Fruit fly (Drosophila melanogaster): ENCODE results near the gene Tk.

The Tk gene

DNA sequence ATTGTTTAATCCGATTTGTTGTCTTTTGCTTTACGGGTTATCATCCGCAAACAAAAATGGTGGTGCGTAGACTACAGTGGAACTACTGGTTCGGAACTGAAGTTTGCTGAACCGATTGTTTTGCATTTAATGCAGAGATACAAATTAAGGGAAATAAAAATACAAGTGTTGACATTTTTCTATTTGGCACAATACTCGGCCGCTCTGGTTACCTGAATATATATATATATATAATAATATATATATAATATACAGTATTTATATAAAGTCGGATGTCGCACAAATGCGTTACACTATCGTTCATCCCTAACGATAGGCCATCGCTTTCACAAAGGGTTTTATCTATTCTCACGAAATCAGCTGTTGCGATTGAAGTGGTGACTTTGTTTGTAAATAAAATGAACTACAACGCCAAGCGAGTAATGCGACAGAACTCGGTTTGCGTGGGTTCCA, 11.6 kb upstream of the Tk start, which contains the start of the genes DCAF12 and Spt3 (continued):
- TF ChIP-seq Bgb (GFP tag; IDR thresholded peaks at IDR 0.05; ENCODE audit: partially characterized antibody) (peak; percentile 91), crp (GFP tag; optimal IDR thresholded peaks at IDR 0.05) (peak in 1 of 2 experiments; percentile 89), CG11723 (GFP tag; optimal IDR thresholded peaks at IDR 0.05) (no peak), vnd (GFP tag; IDR thresholded peaks at IDR 0.05; ENCODE audit: partially characterized antibody) (peak; percentile 96), al (GFP tag; IDR thresholded peaks at IDR 0.05) (peak; percentile 51; the same call in 1 of the 2 replicates), fd96Cb (tag; optimal IDR thresholded peaks at IDR 0.05) (peak; percentile 37), CG6791 (GFP tag; IDR thresholded peaks at IDR 0.05; ENCODE audit: partially characterized antibody) (peak; percentile 81), esg (GFP tag; conservative IDR thresholded peaks at IDR 0.05) (no peak), dmrt11E (tag; optimal IDR thresholded peaks at IDR 0.05) (peak; percentile 67), ERR (GFP tag; optimal IDR thresholded peaks at IDR 0.05) (peak; percentile 66), CG2129 (GFP tag; IDR thresholded peaks at IDR 0.05; ENCODE audit: partially characterized antibody) (peak; percentile 94), CG18764 (GFP tag; optimal IDR thresholded peaks at IDR 0.05) (peak; percentile 29), CG1792 (GFP tag; optimal IDR thresholded peaks at IDR 0.05) (no peak), CG15011 (GFP tag; optimal IDR thresholded peaks at IDR 0.05) (no peak), prd (optimal IDR thresholded peaks at IDR 0.05) (no peak), prd (GFP tag; IDR thresholded peaks at IDR 0.05) (peak; percentile 69; the same call in 2 of the 3 replicates), Meics (GFP tag; optimal IDR thresholded peaks at IDR 0.05) (no peak), CG15479 (GFP tag; optimal IDR thresholded peaks at IDR 0.05) (no peak), cad (GFP tag; optimal IDR thresholded peaks at IDR 0.05) (no peak), Mrtf (GFP tag; IDR thresholded peaks at IDR 0.05) (0 out of 3 replicates have a peak, but pooled peaks have one; percentile 26), HmgZ (tag; optimal IDR thresholded peaks at IDR 0.05) (no peak), CG11085 (GFP tag; IDR thresholded peaks at IDR 0.05) (no peak), Bteb2 (GFP tag; optimal IDR thresholded peaks at IDR 0.05) (no peak), CG32772 (GFP tag; IDR thresholded peaks at IDR 0.05) (0 out of 2 replicates have a peak, but pooled peaks have one; percentile 23), CG7357 (GFP tag; IDR thresholded peaks at IDR 0.05) (no peak), lola (GFP tag; optimal IDR thresholded peaks at IDR 0.05) (peak in 1 of 3 experiments; percentile 63), phol (tag; optimal IDR thresholded peaks at IDR 0.05) (peak; percentile 94), Ptx1 (GFP tag; IDR thresholded peaks at IDR 0.05) (peak; percentile 71), CG18262 (tag; optimal IDR thresholded peaks at IDR 0.05) (no peak), Dbx (GFP tag; IDR thresholded peaks at IDR 0.05) (peak; percentile 49; the same call in 1 of the 3 replicates), CG34224 (GFP tag; IDR thresholded peaks at IDR 0.05; ENCODE audit: partially characterized antibody) (peak; percentile 76), CoRest (tag; optimal IDR thresholded peaks at IDR 0.05) (peak; percentile 76), yki (optimal IDR thresholded peaks at IDR 0.05) (no peak), hbn (GFP tag; IDR thresholded peaks at IDR 0.05; ENCODE audit: partially characterized antibody) (peak; percentile 76), CG9727 (GFP tag; optimal IDR thresholded peaks at IDR 0.05) (peak; percentile 43), ara (GFP tag; IDR thresholded peaks at IDR 0.05) (no peak), nmo (GFP tag; optimal IDR thresholded peaks at IDR 0.05) (peak; percentile 81), Lhr (GFP tag; optimal IDR thresholded peaks at IDR 0.05) (peak; percentile 3), CG7928 (GFP tag; optimal IDR thresholded peaks at IDR 0.05) (peak; percentile 5), lab (GFP tag; optimal IDR thresholded peaks at IDR 0.05) (peak; percentile 63), NC2β (GFP tag; optimal IDR thresholded peaks at IDR 0.05) (no peak), CTCF (GFP tag; optimal IDR thresholded peaks at IDR 0.05) (no peak), CG4424 (GFP tag; optimal IDR thresholded peaks at IDR 0.05) (peak; percentile 42), nerfin-1 (tag; optimal IDR thresholded peaks at IDR 0.05) (peak; percentile 54), zfh2 (GFP tag; optimal IDR thresholded peaks at IDR 0.05) (no peak), sisA (GFP tag; IDR thresholded peaks at IDR 0.05) (peak; percentile 58), CG3838 (GFP tag; optimal IDR thresholded peaks at IDR 0.05) (no peak), ham (GFP tag; IDR thresholded peaks at IDR 0.05) (no peak), Bdp1 (GFP tag; optimal IDR thresholded peaks at IDR 0.05) (no peak), Opbp (GFP tag; IDR thresholded peaks at IDR 0.05; ENCODE audit: partially characterized antibody) (peak; percentile 90), CG10462 (GFP tag; optimal IDR thresholded peaks at IDR 0.05) (no peak)
